Worm (Caenorhabditis elegans) whole organism, L2 larva: ENCODE measurements around the gene T04G9.4.

Experiments used
- C34F6.9 ChIP-seq: fragments of 150-350 bp; optimal IDR thresholded peaks from 2 replicates; lab custom pipeline; 2014; ENCODE audit warnings: missing biosample characterization, missing genetic modification characterization
- F13H6.1 ChIP-seq: sonication (generic microtip); optimal IDR thresholded peaks from 2 replicates; lab custom pipeline; 2016; ENCODE audit warnings: missing genetic modification characterization, missing compliant biosample characterization
- R02D3.7 ChIP-seq: fragments of 150-350 bp; optimal IDR thresholded peaks from 2 replicates; lab custom pipeline; 2014; ENCODE audit warnings: missing biosample characterization, missing genetic modification characterization
- Y55F3AM.14 ChIP-seq: fragments of 200-800 bp; sonication (Bioruptor generic); optimal IDR thresholded peaks from 2 replicates; lab custom pipeline; 2018; ENCODE audit warnings: mild to moderate bottlenecking, missing genetic modification characterization, missing compliant biosample characterization
- ZK546.5 ChIP-seq: sonication (generic microtip); optimal IDR thresholded peaks from 2 replicates; lab custom pipeline; 2017; ENCODE audit warnings: missing biosample characterization, missing genetic modification characterization
- alr-1 ChIP-seq: fragments of 150-350 bp; optimal IDR thresholded peaks from 2 replicates; lab custom pipeline; 2014; ENCODE audit warnings: missing biosample characterization, missing genetic modification characterization
- aly-2 ChIP-seq: fragments of 150-350 bp; optimal IDR thresholded peaks from 2 replicates; lab custom pipeline; 2014; ENCODE audit warnings: missing biosample characterization, missing genetic modification characterization
- ama-1 ChIP-seq: fragments of 150-350 bp; optimal IDR thresholded peaks from 2 replicates; lab custom pipeline; 2018; ENCODE audit warnings: inconsistent platforms
- blmp-1 ChIP-seq: sonication (generic microtip); optimal IDR thresholded peaks from 2 replicates; lab custom pipeline; 2017; ENCODE audit warnings: missing genetic modification characterization, mild to moderate bottlenecking, missing compliant biosample characterization, antibody characterized with exemption, moderate library complexity; ENCODE audit not compliant: insufficient read depth
- ceh-16 ChIP-seq: fragments of 150-350 bp; optimal IDR thresholded peaks from 2 replicates; lab custom pipeline; 2014; ENCODE audit warnings: missing biosample characterization, missing genetic modification characterization
- ceh-82 ChIP-seq: fragments of 150-350 bp; optimal IDR thresholded peaks from 2 replicates; lab custom pipeline; 2014; ENCODE audit warnings: missing biosample characterization, missing genetic modification characterization
- crh-2 ChIP-seq: sonication (generic microtip); optimal IDR thresholded peaks from 2 replicates; lab custom pipeline; 2017; ENCODE audit warnings: missing biosample characterization, missing genetic modification characterization
- dmd-4 ChIP-seq: sonication (generic microtip); optimal IDR thresholded peaks from 2 replicates; lab custom pipeline; 2017; ENCODE audit warnings: missing biosample characterization, missing genetic modification characterization
- egl-27 ChIP-seq: sonication (generic microtip); optimal IDR thresholded peaks from 3 replicates; lab custom pipeline; 2017; ENCODE audit warnings: missing biosample characterization, missing genetic modification reagents, missing genetic modification characterization
- elt-1 ChIP-seq: fragments of 150-350 bp; optimal IDR thresholded peaks from 2 replicates; lab custom pipeline; 2014; ENCODE audit warnings: missing biosample characterization, missing genetic modification characterization
- elt-3 ChIP-seq: sonication (generic microtip); optimal IDR thresholded peaks from 2 replicates; lab custom pipeline; 2017; ENCODE audit warnings: missing biosample characterization, missing genetic modification characterization
- fos-1 ChIP-seq: fragments of 150-350 bp; optimal IDR thresholded peaks from 2 replicates; lab custom pipeline; 2014; ENCODE audit warnings: missing biosample characterization, missing genetic modification characterization
- gmeb-1 ChIP-seq: fragments of 150-350 bp; optimal IDR thresholded peaks from 2 replicates; lab custom pipeline; 2014; ENCODE audit warnings: missing biosample characterization, missing genetic modification characterization
- lin-11 ChIP-seq: fragments of 150-350 bp; sonication (generic microtip); optimal IDR thresholded peaks from 2 replicates; lab custom pipeline; 2014; ENCODE audit warnings: missing biosample characterization, missing genetic modification characterization, inconsistent platforms, mixed read lengths
- lin-13 ChIP-seq: fragments of 150-350 bp; optimal IDR thresholded peaks from 2 replicates; lab custom pipeline; 2014; ENCODE audit warnings: missing biosample characterization, missing genetic modification reagents, missing genetic modification characterization
- lin-39 ChIP-seq: fragments of 150-350 bp; optimal IDR thresholded peaks from 2 replicates; lab custom pipeline; 2014; ENCODE audit warnings: missing biosample characterization, missing genetic modification reagents, missing genetic modification characterization
- lsy-2 ChIP-seq, 2 experiments: fragments of 150-350 bp in 1 of 2; sonication (generic microtip) in 1 of 2; optimal IDR thresholded peaks; 2 replicates each; lab custom pipeline; 2014 to 2017; ENCODE audit warnings: missing biosample characterization in 2 of 2, missing genetic modification characterization in 2 of 2
- mab-5 ChIP-seq: fragments of 150-350 bp; optimal IDR thresholded peaks from 2 replicates; lab custom pipeline; 2014; ENCODE audit warnings: missing biosample characterization, missing genetic modification characterization
- mbf-1 ChIP-seq: sonication (generic microtip); optimal IDR thresholded peaks from 2 replicates; lab custom pipeline; 2017; ENCODE audit warnings: missing biosample characterization, missing genetic modification characterization
- mdl-1 ChIP-seq, 2 experiments: fragments of 150-350 bp in 1 of 2; sonication (generic microtip) in 1 of 2; optimal IDR thresholded peaks; 2 replicates each; lab custom pipeline; 2017; ENCODE audit warnings: missing biosample characterization in 2 of 2, missing genetic modification characterization in 2 of 2
- nhr-10 ChIP-seq: sonication (generic microtip); optimal IDR thresholded peaks from 2 replicates; lab custom pipeline; 2017; ENCODE audit warnings: missing biosample characterization, missing genetic modification characterization
- nhr-11 ChIP-seq: fragments of 150-350 bp; optimal IDR thresholded peaks from 2 replicates; lab custom pipeline; 2014; ENCODE audit warnings: missing biosample characterization, missing genetic modification characterization
- nhr-12 ChIP-seq: fragments of 150-350 bp; optimal IDR thresholded peaks from 2 replicates; lab custom pipeline; 2014; ENCODE audit warnings: missing biosample characterization, missing genetic modification characterization
- nhr-129 ChIP-seq: fragments of 150-350 bp; optimal IDR thresholded peaks from 2 replicates; lab custom pipeline; 2014; ENCODE audit warnings: missing biosample characterization, missing genetic modification characterization
- nhr-21 ChIP-seq: fragments of 150-350 bp; optimal IDR thresholded peaks from 2 replicates; lab custom pipeline; 2014; ENCODE audit warnings: missing biosample characterization, missing genetic modification characterization
- nhr-23 ChIP-seq: fragments of 150-350 bp; optimal IDR thresholded peaks from 2 replicates; lab custom pipeline; 2014; ENCODE audit warnings: missing biosample characterization, missing genetic modification reagents, missing genetic modification characterization
- nhr-237 ChIP-seq: fragments of 150-350 bp; optimal IDR thresholded peaks from 2 replicates; lab custom pipeline; 2014; ENCODE audit warnings: missing biosample characterization, missing genetic modification characterization
- nhr-6 ChIP-seq: fragments of 150-350 bp; optimal IDR thresholded peaks from 2 replicates; lab custom pipeline; 2014; ENCODE audit warnings: missing biosample characterization, missing genetic modification characterization
- nhr-77 ChIP-seq: fragments of 150-350 bp; optimal IDR thresholded peaks from 2 replicates; lab custom pipeline; 2014; ENCODE audit warnings: missing biosample characterization, missing genetic modification characterization
- peb-1 ChIP-seq: fragments of 150-350 bp; optimal IDR thresholded peaks from 2 replicates; lab custom pipeline; 2014; ENCODE audit warnings: missing biosample characterization, missing genetic modification characterization
- sem-4 ChIP-seq: fragments of 150-350 bp; optimal IDR thresholded peaks from 2 replicates; lab custom pipeline; 2014; ENCODE audit warnings: missing biosample characterization, missing genetic modification reagents, missing genetic modification characterization
- skn-1 ChIP-seq: sonication (generic microtip); optimal IDR thresholded peaks from 2 replicates; lab custom pipeline; 2017; ENCODE audit warnings: missing biosample characterization, missing genetic modification characterization
- sma-3 ChIP-seq: sonication (generic microtip); optimal IDR thresholded peaks from 2 replicates; lab custom pipeline; 2016; ENCODE audit warnings: missing genetic modification reagents, missing genetic modification characterization, missing compliant biosample characterization
- sma-9 ChIP-seq, 2 experiments: fragments of 150-350 bp in 1 of 2; sonication (generic microtip) in 1 of 2; optimal IDR thresholded peaks; 2 replicates each; lab custom pipeline; 2014 to 2016; ENCODE audit warnings: missing genetic modification characterization in 2 of 2, mild to moderate bottlenecking in 1 of 2, missing biosample characterization in 1 of 2, missing compliant biosample characterization in 1 of 2, missing genetic modification reagents in 1 of 2, moderate library complexity in 1 of 2
- snpc-4 ChIP-seq: fragments of 150-350 bp; optimal IDR thresholded peaks from 2 replicates; lab custom pipeline; 2014; ENCODE audit warnings: missing biosample characterization, missing genetic modification characterization
- unc-39 ChIP-seq: fragments of 150-350 bp; optimal IDR thresholded peaks from 2 replicates; lab custom pipeline; 2014; ENCODE audit warnings: missing biosample characterization, missing genetic modification characterization
- unc-55 ChIP-seq: fragments of 150-350 bp; sonication (generic microtip); optimal IDR thresholded peaks from 3 replicates; lab custom pipeline; 2014; ENCODE audit warnings: missing biosample characterization, missing genetic modification reagents, missing genetic modification characterization
- unc-62 ChIP-seq: fragments of 150-350 bp; optimal IDR thresholded peaks from 2 replicates; lab custom pipeline; 2014; ENCODE audit warnings: missing biosample characterization, missing genetic modification reagents, missing genetic modification characterization
- zag-1 ChIP-seq: fragments of 150-350 bp; optimal IDR thresholded peaks from 2 replicates; lab custom pipeline; 2014; ENCODE audit warnings: missing biosample characterization, missing genetic modification characterization
- ztf-1 ChIP-seq: fragments of 200-800 bp; sonication (Bioruptor generic); conservative IDR thresholded peaks from 2 replicates; pipeline ENCODE4 v1.3.6; 2022; ENCODE audit warnings: missing genetic modification characterization, missing compliant biosample characterization
- ztf-11 ChIP-seq: sonication (generic microtip); optimal IDR thresholded peaks from 2 replicates; lab custom pipeline; 2017; ENCODE audit warnings: missing biosample characterization, missing genetic modification characterization
- ztf-4 ChIP-seq: fragments of 150-350 bp; optimal IDR thresholded peaks from 2 replicates; lab custom pipeline; 2014; ENCODE audit warnings: missing biosample characterization, missing genetic modification characterization

Gene T04G9.4

ce11 chrX:772184-772583 lies at the start of gene T04G9.4:
T04G9.4 (plus strand) TSS chrX:772476.
- TF ChIP-seq mbf-1 (no peak), ceh-16 (tag; lab: Kevin White, UChicago) (peak; percentile 38)

DNA sequence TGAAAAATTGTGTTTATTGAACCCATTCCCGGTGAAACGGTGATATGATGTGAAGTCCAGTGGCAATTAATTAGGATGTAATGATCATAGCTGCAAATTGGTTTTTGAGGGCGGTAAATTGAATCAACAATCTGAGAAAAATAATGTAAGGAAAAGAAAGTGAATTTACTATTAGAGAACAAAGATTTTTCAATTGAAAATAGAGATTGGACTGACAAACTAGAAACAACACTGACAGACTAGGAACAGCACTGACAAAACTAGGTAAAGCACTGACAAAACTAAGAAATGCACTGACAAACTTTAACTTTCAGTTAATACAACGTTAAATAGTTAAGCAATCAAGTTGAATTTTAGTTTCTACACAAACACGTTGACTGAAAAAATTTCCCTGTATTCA lies 46.4 kb upstream of the T04G9.4 start, which contains the start of gene sli-1:
Gene sli-1, minus strand, starts transcription at position 101 of the 400 bp plus-strand sequence.
- TF ChIP-seq nhr-6 (tag; lab: Kevin White, UChicago) (no peak), nhr-237 (no peak), dmd-4 (tag; lab: Kevin White, UChicago) (no peak), fos-1 (no peak), Y55F3AM.14 (no peak)
- TF ChIP-seq, all 48 proteins: peak for 0

- TF ChIP-seq crh-2 (peak; percentile 2), C34F6.9 (tag; lab: Kevin White, UChicago) (peak; percentile 4), fos-1 (peak; percentile 47), elt-3 (tag; lab: Kevin White, UChicago) (no peak), unc-62 (no peak)
These were observed 46.0 kb upstream of the T04G9.4 start for ce11 chrX:726295-726694.

DNA sequence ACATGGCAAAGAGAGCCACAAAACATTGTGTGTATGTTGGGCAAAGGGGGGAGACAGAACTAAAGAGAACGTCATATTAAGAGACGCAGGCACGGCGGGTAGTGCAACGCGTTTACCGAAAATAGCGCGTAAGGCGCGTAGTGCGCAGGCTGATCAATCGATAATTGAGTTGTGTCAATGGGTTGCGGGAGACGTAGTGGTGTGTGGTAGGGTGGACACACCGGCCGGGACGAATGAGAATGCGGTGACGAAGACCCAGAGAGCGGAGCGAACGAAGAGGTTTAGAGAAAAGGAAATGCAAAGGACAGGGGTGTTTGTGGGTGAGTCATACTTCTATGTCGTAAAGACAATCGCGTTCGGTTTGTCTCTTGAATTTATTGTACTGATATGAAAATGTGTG lies 44.5 kb upstream of the T04G9.4 start:
- TF ChIP-seq unc-62 (no peak), zag-1 (tag; lab: Kevin White, UChicago) (no peak), sma-3 (GFP tag; lab: Kevin White, UChicago) (peak; percentile 76), nhr-6 (tag; lab: Kevin White, UChicago) (peak; percentile 31), lin-39 (tag; lab: Kevin White, UChicago) (no peak), unc-55 (GFP tag; lab: Kevin White, UChicago) (peak; percentile 33), nhr-77 (tag; lab: Kevin White, UChicago) (no peak), ztf-11 (tag; lab: Kevin White, UChicago) (no peak), nhr-23 (tag; lab: Kevin White, UChicago) (no peak), elt-3 (tag; lab: Kevin White, UChicago) (no peak), nhr-12 (tag; lab: Kevin White, UChicago) (no peak), unc-39 (tag; lab: Kevin White, UChicago) (no peak), nhr-11 (tag; lab: Kevin White, UChicago) (no peak), crh-2 (peak; percentile 75), blmp-1 (no peak), mbf-1 (no peak), fos-1 (peak; percentile 99), Y55F3AM.14 (no peak), nhr-21 (tag; lab: Kevin White, UChicago) (peak; percentile 47), egl-27 (peak; percentile 27), F13H6.1 (peak; percentile 71), peb-1 (tag; lab: Kevin White, UChicago) (no peak), ZK546.5 (tag; lab: Kevin White, UChicago) (no peak), C34F6.9 (tag; lab: Kevin White, UChicago) (peak; percentile 67), ceh-16 (tag; lab: Kevin White, UChicago) (peak; percentile 55), lin-13 (peak; percentile 40), nhr-10 (tag; lab: Kevin White, UChicago) (no peak), aly-2 (tag; lab: Kevin White, UChicago) (no peak), ztf-1 (GFP tag; lab: Robert Waterston, UW) (no peak), sma-9 (GFP tag; optimal IDR thresholded peaks at IDR 0.05; lab: Kevin White, UChicago) (peak; percentile 57), sma-9 (tag; optimal IDR thresholded peaks at IDR 0.05; lab: Kevin White, UChicago) (no peak), lin-11 (peak; percentile 22), snpc-4 (tag; lab: Kevin White, UChicago) (no peak), nhr-129 (tag; lab: Kevin White, UChicago) (peak; percentile 67), nhr-237 (no peak), alr-1 (tag; lab: Kevin White, UChicago) (no peak), skn-1 (no peak), ama-1 (lab: Kevin White, UChicago) (no peak), elt-1 (tag; lab: Kevin White, UChicago) (no peak), mdl-1 (tag; optimal IDR thresholded peaks at IDR 0.05; lab: Kevin White, UChicago) (peak; percentile 8 to 35), dmd-4 (tag; lab: Kevin White, UChicago) (no peak), lsy-2 (tag; optimal IDR thresholded peaks at IDR 0.05; lab: Kevin White, UChicago) (peak; percentile 41 to 62), ztf-4 (peak; percentile 19), mab-5 (tag; lab: Kevin White, UChicago) (peak; percentile 17), ceh-82 (tag; lab: Kevin White, UChicago) (no peak), sem-4 (tag; lab: Kevin White, UChicago) (peak; percentile 74), R02D3.7 (tag; lab: Kevin White, UChicago) (no peak), gmeb-1 (tag; lab: Kevin White, UChicago) (peak; percentile 56)
